Fruit fly (Drosophila melanogaster) whole organism, pupa: Measurements from ENCODE around the gene CycY.

Experiments
- CG15710 ChIP-seq: fragments of 200-800 bp; sonication (Bioruptor generic); optimal IDR thresholded peaks from 2 replicates; lab custom pipeline; 2018; ENCODE audit warnings: missing biosample characterization, mild to moderate bottlenecking, missing genetic modification characterization, moderate library complexity
- CG32121 ChIP-seq: fragments of 200-800 bp; sonication (Bioruptor generic); IDR thresholded peaks from 2 replicates; pipeline ENCODE4 v1.3.6; 2022; ENCODE audit warnings: missing biosample characterization, missing genetic modification characterization

- TF ChIP-seq CG32121 (GFP tag; lab: Robert Waterston, UW) (no peak), CG15710 (tag; lab: Kevin White, UChicago) (no peak)
These were observed 36.1 kb upstream of the CycY start, which contains the start of gene Mal-B2 for dm6 chr2L:11849658-11850057.
